Worm (Caenorhabditis elegans) whole organism, midembryonic: ENCODE measurements around the gene F53F8.4.

Experiments
- flt-1 ChIP-seq: fragments of 200-800 bp; sonication (Bioruptor generic); IDR thresholded peaks from 2 replicates; pipeline ENCODE4 v1.3.6; 2022; ENCODE audit warnings: missing genetic modification characterization, missing compliant biosample characterization
- ztf-29 ChIP-seq: fragments of 200-800 bp; sonication (Bioruptor generic); IDR thresholded peaks from 2 replicates; pipeline ENCODE4 v1.3.6; 2022; ENCODE audit warnings: missing genetic modification reagents, missing genetic modification characterization, missing compliant biosample characterization

ce11 chrV:20713620-20714019, 22.1 kb upstream of the F53F8.4 start, which contains the start of gene Y44A6C.1:
- TF ChIP-seq ztf-29 (GFP tag; lab: Robert Waterston, UW), result no peak
- no peak for TF ChIP-seq flt-1 (GFP tag; lab: Robert Waterston, UW)
